Worm (Caenorhabditis elegans) whole organism, mixed stage, embryonic: ENCODE data around the gene vps-33.1.

Experiments used
- ceh-83 ChIP-seq: fragments of 200-800 bp; sonication (Bioruptor generic); optimal IDR thresholded peaks from 2 replicates; lab custom pipeline; 2018; ENCODE audit warnings: mild to moderate bottlenecking, missing genetic modification characterization, missing compliant biosample characterization
- elt-1 ChIP-seq: sonication (generic microtip); optimal IDR thresholded peaks from 2 replicates; lab custom pipeline; 2017; ENCODE audit warnings: missing genetic modification characterization, mild to moderate bottlenecking, missing compliant biosample characterization, antibody characterized with exemption, moderate library complexity, borderline replicate concordance; ENCODE audit not compliant: insufficient read depth
- flh-1 ChIP-seq: fragments of 200-800 bp; sonication (Bioruptor generic); optimal IDR thresholded peaks from 2 replicates; lab custom pipeline; 2018; ENCODE audit warnings: mild to moderate bottlenecking, missing genetic modification characterization, moderate library complexity, missing compliant biosample characterization
- ham-2 ChIP-seq: fragments of 200-800 bp; sonication (Bioruptor generic); optimal IDR thresholded peaks from 2 replicates; lab custom pipeline; 2018; ENCODE audit warnings: mild to moderate bottlenecking, missing genetic modification characterization, missing compliant biosample characterization
- lsy-2 ChIP-seq: fragments of 150-350 bp; optimal IDR thresholded peaks from 2 replicates; lab custom pipeline; 2014; ENCODE audit warnings: missing biosample characterization, missing genetic modification characterization
- mep-1 ChIP-seq: fragments of 150-350 bp; optimal IDR thresholded peaks from 2 replicates; lab custom pipeline; 2017; ENCODE audit warnings: missing biosample characterization, missing genetic modification reagents, missing genetic modification characterization, inconsistent platforms
- nhr-2 ChIP-seq: fragments of 150-350 bp; optimal IDR thresholded peaks from 2 replicates; lab custom pipeline; 2014; ENCODE audit warnings: missing biosample characterization, missing genetic modification characterization
- nhr-76 ChIP-seq: sonication (generic microtip); optimal IDR thresholded peaks from 2 replicates; lab custom pipeline; 2017; ENCODE audit warnings: missing biosample characterization, missing genetic modification characterization
- pha-4 ChIP-seq: fragments of 150-350 bp; optimal IDR thresholded peaks from 2 replicates; lab custom pipeline; 2018; ENCODE audit warnings: missing biosample characterization, missing genetic modification reagents, missing genetic modification characterization
- sem-2 ChIP-seq: fragments of 200-800 bp; sonication (Bioruptor generic); optimal IDR thresholded peaks from 2 replicates; lab custom pipeline; 2018; ENCODE audit warnings: mild to moderate bottlenecking, missing genetic modification characterization, missing compliant biosample characterization
- snpc-4 ChIP-seq: fragments of 150-350 bp; optimal IDR thresholded peaks from 2 replicates; lab custom pipeline; 2014; ENCODE audit warnings: missing biosample characterization, missing genetic modification characterization
- unc-120 ChIP-seq: sonication (generic microtip); optimal IDR thresholded peaks from 2 replicates; lab custom pipeline; 2017; ENCODE audit warnings: missing genetic modification characterization, missing compliant biosample characterization; ENCODE audit not compliant: poor library complexity, severe bottlenecking
- unc-62 ChIP-seq: fragments of 150-350 bp; optimal IDR thresholded peaks from 2 replicates; lab custom pipeline; 2014; ENCODE audit warnings: missing biosample characterization, missing genetic modification reagents, missing genetic modification characterization

DNA sequence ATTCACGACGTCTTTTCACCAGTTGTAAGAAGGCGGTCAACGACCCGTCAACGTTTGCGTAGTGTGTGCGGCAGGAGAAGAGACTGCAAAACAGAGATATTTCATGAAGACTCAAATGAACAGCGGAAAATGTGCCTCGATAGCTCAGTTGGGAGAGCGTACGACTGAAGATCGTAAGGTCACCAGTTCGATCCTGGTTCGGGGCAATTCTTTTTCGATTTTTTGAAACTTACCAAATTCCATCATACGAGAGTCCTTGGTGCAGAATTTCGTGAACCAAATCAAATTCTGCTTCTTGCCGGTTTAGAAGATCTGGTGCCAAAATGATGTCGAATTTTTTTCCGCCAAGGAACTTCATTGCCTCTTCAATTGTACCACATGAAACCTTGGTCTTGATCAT, 47.8 kb upstream of the vps-33.1 start:
- TF ChIP-seq pha-4, result no peak
- TF ChIP-seq sem-2, result peak; percentile 44
- no peak for TF ChIP-seq nhr-76 (tag; lab: Kevin White, UChicago)
- TF ChIP-seq unc-62 (GFP tag; lab: Kevin White, UChicago), result peak; percentile 21
- TF ChIP-seq unc-120, result peak; percentile 48
- TF ChIP-seq snpc-4 (tag; lab: Kevin White, UChicago), result no peak
- no peak for TF ChIP-seq mep-1 (tag; lab: Kevin White, UChicago)
- no peak for TF ChIP-seq elt-1
- no peak for TF ChIP-seq nhr-2 (tag; lab: Kevin White, UChicago)
- no peak for TF ChIP-seq ham-2 (GFP tag; lab: Kevin White, UChicago)
- TF ChIP-seq ceh-83 (GFP tag; lab: Kevin White, UChicago), result peak; percentile 66
- TF ChIP-seq flh-1, result no peak
- TF ChIP-seq lsy-2, result no peak
